Worm (Caenorhabditis elegans): ENCODE data around the gene lido-14.

DNA sequence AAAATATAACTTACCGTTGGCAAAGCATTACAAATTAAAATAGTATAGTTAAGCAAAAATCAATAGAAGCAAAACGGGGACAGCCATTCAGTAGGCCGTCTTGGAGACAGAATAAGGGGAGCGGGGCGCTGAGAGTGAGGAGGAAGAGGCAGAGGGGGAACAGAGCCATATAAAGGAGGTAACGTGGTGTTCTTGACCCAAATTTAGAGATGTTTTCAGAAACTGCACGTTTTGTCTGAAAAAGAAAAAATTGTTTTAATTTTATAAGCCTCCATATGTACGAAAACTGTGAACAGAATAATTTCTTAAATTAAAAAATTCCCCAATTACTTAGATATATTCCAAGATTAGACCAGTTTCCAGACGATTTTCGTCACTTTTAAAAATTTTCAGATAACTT, 45.5 kb upstream of the lido-14 start, which contains the start of gene F39E9.6:
- TF ChIP-seq ceh-48 (tag; optimal IDR thresholded peaks at IDR 0.05) (no peak), C08G9.2 (tag; optimal IDR thresholded peaks at IDR 0.05) (no peak), lin-11 (tag; optimal IDR thresholded peaks at IDR 0.05) (no peak), nhr-11 (tag; optimal IDR thresholded peaks at IDR 0.05) (no peak), pha-4 (tag; optimal IDR thresholded peaks at IDR 0.05) (no peak), nhr-232 (tag; optimal IDR thresholded peaks at IDR 0.05) (no peak), unc-86 (tag; optimal IDR thresholded peaks at IDR 0.05) (no peak), ama-1 (optimal IDR thresholded peaks at IDR 0.05) (no peak), hlh-13 (GFP tag; optimal IDR thresholded peaks at IDR 0.05) (no peak), ceh-9 (tag; optimal IDR thresholded peaks at IDR 0.05) (no peak), syd-9 (tag; optimal IDR thresholded peaks at IDR 0.05) (no peak), hlh-6 (tag; optimal IDR thresholded peaks at IDR 0.05) (no peak), rnt-1 (tag; optimal IDR thresholded peaks at IDR 0.05) (no peak)

Measured in whole organism, late embryonic.